Worm (Caenorhabditis elegans) whole organism, dauer: ENCODE results near the gene pals-21.
"Not testable (repeated sequence)": the region's sequence is repeated elsewhere in the genome, so short reads cannot be mapped to it uniquely, and the experiment has no call there.

ENCODE experiments used
- unc-62 ChIP-seq: sonication (generic microtip); optimal IDR thresholded peaks from 2 replicates; lab custom pipeline; 2017; ENCODE audit warnings: missing biosample characterization, missing genetic modification reagents, missing genetic modification characterization

The pals-21 gene

ce11 chrIII:1403108-1403507, 22.7 kb upstream of the pals-21 start, which contains the start of gene pals-18:
pals-18 (plus strand) TSS chrIII:1403408.
- TF ChIP-seq unc-62 (GFP tag; lab: Kevin White, UChicago), result no peak

- TF ChIP-seq unc-62 (GFP tag; lab: Kevin White, UChicago), result no peak
Observed at ce11 chrIII:1401497-1401990, 21.1 kb upstream of the pals-21 start, which contains the start of gene pals-19. pals-19 (plus strand) TSS chrIII:1401940.

ce11 chrIII:1399670-1400069, 19.2 kb upstream of the pals-21 start, which contains the start of gene pals-16:
pals-16 (plus strand) TSS chrIII:1399970.
- no peak for TF ChIP-seq unc-62 (GFP tag; lab: Kevin White, UChicago)

- TF ChIP-seq unc-62 (GFP tag; lab: Kevin White, UChicago), result no peak
Observed at ce11 chrIII:1398183-1398582, 17.7 kb upstream of the pals-21 start.

ce11 chrIII:1395355-1395754, 14.9 kb upstream of the pals-21 start:
- no peak for TF ChIP-seq unc-62 (GFP tag; lab: Kevin White, UChicago)

ce11 chrIII:1392763-1393162, 12.3 kb upstream of the pals-21 start:
- no peak for TF ChIP-seq unc-62 (GFP tag; lab: Kevin White, UChicago)

- TF ChIP-seq unc-62 (GFP tag; lab: Kevin White, UChicago), result no peak
Observed at ce11 chrIII:1391752-1392151, 11.3 kb upstream of the pals-21 start, which contains the start of gene pals-17. pals-17 (minus strand) TSS chrIII:1391852.

- TF ChIP-seq unc-62 (GFP tag; lab: Kevin White, UChicago), result no peak
Observed at ce11 chrIII:1389988-1390387, 9.6 kb upstream of the pals-21 start.

- no peak for TF ChIP-seq unc-62 (GFP tag; lab: Kevin White, UChicago)
Observed at ce11 chrIII:1388274-1389058, 8.0 kb upstream of the pals-21 start, which contains the start of gene pals-20. pals-20 (minus strand) TSS chrIII:1388324.

ce11 chrIII:1384694-1385093, 4.3 kb upstream of the pals-21 start:
- TF ChIP-seq unc-62 (GFP tag; lab: Kevin White, UChicago), result no peak

ce11 chrIII:1384092-1384491, 3.7 kb upstream of the pals-21 start, which contains the start of the genes fbxa-138 and Y82E9BR.5:
fbxa-138 (minus strand) TSS chrIII:1384252.
Y82E9BR.5 (plus strand) TSS chrIII:1384370.
- no peak for TF ChIP-seq unc-62 (GFP tag; lab: Kevin White, UChicago)

- TF ChIP-seq unc-62 (GFP tag; lab: Kevin White, UChicago), result no peak
Observed at ce11 chrIII:1383483-1383882, 3.0 kb upstream of the pals-21 start.

ce11 chrIII:1377903-1378302, 2.5 kb downstream of the pals-21 start, which contains the start of gene pals-40:
pals-40 (minus strand) TSS chrIII:1378003.
- TF ChIP-seq unc-62 (GFP tag; lab: Kevin White, UChicago), result not testable (repeated sequence)

- not testable (repeated sequence) for TF ChIP-seq unc-62 (GFP tag; lab: Kevin White, UChicago)
Observed at ce11 chrIII:1375491-1375890, 4.9 kb downstream of the pals-21 start, which contains the start of gene Y82E9BR.10. Y82E9BR.10 (minus strand) TSS chrIII:1375591.

- TF ChIP-seq unc-62 (GFP tag; lab: Kevin White, UChicago), result no peak
Observed at ce11 chrIII:1374355-1374807, 6.1 kb downstream of the pals-21 start, which contains the start of gene Y82E9BR.20. Y82E9BR.20 (plus strand) TSS chrIII:1374405.

- no peak for TF ChIP-seq unc-62 (GFP tag; lab: Kevin White, UChicago)
Observed at ce11 chrIII:1372563-1372962, 7.9 kb downstream of the pals-21 start.
